Worm (Caenorhabditis elegans) whole organism, early embryonic: Measurements from ENCODE around the gene srx-119.

ENCODE experiments used
- ama-1 ChIP-seq: fragments of 150-350 bp; optimal IDR thresholded peaks from 2 replicates; lab custom pipeline; 2014
- scrt-1 ChIP-seq: fragments of 200-800 bp; sonication (Bioruptor generic); IDR thresholded peaks from 2 replicates; pipeline ENCODE4 v1.3.6; 2022; ENCODE audit warnings: missing genetic modification characterization, missing compliant biosample characterization
- tra-4 ChIP-seq: sonication (generic microtip); optimal IDR thresholded peaks from 2 replicates; lab custom pipeline; 2017; ENCODE audit warnings: missing genetic modification characterization, missing compliant biosample characterization

DNA sequence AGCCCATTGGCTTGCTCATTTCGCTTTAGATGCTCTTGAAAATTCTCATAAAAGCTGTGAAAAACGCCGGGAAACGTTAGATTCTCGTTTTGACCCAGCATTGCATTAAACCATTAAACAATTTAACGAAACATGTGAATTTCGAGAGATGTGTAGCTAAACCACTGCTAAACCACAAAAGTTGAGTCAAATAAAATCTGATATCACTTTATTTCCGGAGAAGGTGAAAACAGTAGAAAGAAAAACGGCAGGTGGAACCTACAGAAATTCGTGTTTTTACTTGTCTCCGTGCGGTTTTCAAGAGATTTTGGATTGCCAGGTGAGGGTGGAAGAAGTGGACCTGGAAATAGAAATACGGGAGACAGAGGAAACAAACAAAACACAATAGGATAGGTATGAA lies 16.5 kb downstream of the srx-119 start, which contains the start of gene F49C5.9:
- no peak for TF ChIP-seq ama-1 (lab: Kevin White, UChicago)
- no peak for TF ChIP-seq scrt-1 (GFP tag; lab: Robert Waterston, UW)
- TF ChIP-seq tra-4: no peak
